Worm (Caenorhabditis elegans) whole organism, mixed stage, embryonic: Measurements from ENCODE around the gene nars-2.

Source experiments
- elt-1 ChIP-seq: sonication (generic microtip); optimal IDR thresholded peaks from 2 replicates; lab custom pipeline; 2017; ENCODE audit warnings: missing genetic modification characterization, mild to moderate bottlenecking, missing compliant biosample characterization, antibody characterized with exemption, moderate library complexity, borderline replicate concordance; ENCODE audit not compliant: insufficient read depth
- mab-5 ChIP-seq: fragments of 150-350 bp; optimal IDR thresholded peaks from 2 replicates; lab custom pipeline; 2014; ENCODE audit warnings: missing biosample characterization, missing genetic modification characterization

DNA sequence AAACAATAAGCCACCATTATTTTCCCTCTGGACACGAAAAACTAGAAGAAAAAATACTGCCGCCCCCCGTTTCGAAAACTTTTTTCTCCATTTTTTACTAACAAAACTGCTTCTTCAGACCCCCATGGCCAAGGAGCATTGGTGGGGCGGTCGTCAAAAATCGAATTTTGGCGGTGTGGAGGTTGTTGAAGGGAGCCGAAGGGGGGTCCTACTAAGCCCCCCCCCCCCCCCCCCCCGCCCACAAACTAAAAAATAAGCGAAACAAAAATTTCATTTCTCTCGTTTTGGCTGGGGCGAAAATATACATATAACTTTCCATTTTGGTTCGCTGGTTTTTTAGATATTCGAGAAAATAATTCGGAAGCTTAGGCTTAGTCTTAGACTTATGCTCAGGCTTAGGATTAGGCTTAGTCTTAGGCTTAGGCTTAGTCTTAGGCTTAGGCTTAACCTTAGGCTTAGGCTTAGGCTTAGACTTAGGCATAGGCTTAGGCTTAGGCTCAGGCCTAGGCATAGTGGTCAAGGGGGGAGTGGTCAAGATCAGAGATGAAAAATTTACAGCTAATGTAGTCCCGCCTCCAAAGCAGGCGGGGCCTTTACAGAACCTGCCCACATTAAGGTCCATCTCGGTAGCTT, 25.8 kb downstream of the nars-2 start:
- TF ChIP-seq mab-5 (tag; lab: Kevin White, UChicago) = no peak
- no peak for TF ChIP-seq elt-1 (tag; lab: Kevin White, UChicago)
